Worm (Caenorhabditis elegans) whole organism, mixed stage, embryonic: Measurements from ENCODE around the gene hars-1.
A peak's percentile ranks its signal among the peaks of the same experiment; 100 is the strongest.

Source experiments
- M03D4.4 ChIP-seq: sonication (generic microtip); optimal IDR thresholded peaks from 2 replicates; lab custom pipeline; 2017; ENCODE audit warnings: mild to moderate bottlenecking, missing genetic modification characterization, missing compliant biosample characterization
- bed-3 ChIP-seq: fragments of 200-800 bp; sonication (Bioruptor generic); optimal IDR thresholded peaks from 3 replicates; lab custom pipeline; 2018; ENCODE audit warnings: mild to moderate bottlenecking, missing genetic modification characterization, moderate library complexity, missing compliant biosample characterization
- blmp-1 ChIP-seq: fragments of 150-350 bp; optimal IDR thresholded peaks from 2 replicates; lab custom pipeline; 2014; ENCODE audit warnings: missing biosample characterization, missing genetic modification characterization
- ceh-39 ChIP-seq: fragments of 150-350 bp; optimal IDR thresholded peaks from 2 replicates; lab custom pipeline; 2014; ENCODE audit warnings: missing biosample characterization, missing genetic modification characterization
- ceh-43 ChIP-seq: fragments of 200-800 bp; sonication (Bioruptor generic); optimal IDR thresholded peaks from 2 replicates; lab custom pipeline; 2018; ENCODE audit warnings: mild to moderate bottlenecking, missing genetic modification characterization, moderate library complexity, missing compliant biosample characterization
- ces-1 ChIP-seq: fragments of 150-350 bp; optimal IDR thresholded peaks from 2 replicates; lab custom pipeline; 2014; ENCODE audit warnings: missing biosample characterization, missing genetic modification reagents, missing genetic modification characterization
- cnd-1 ChIP-seq: fragments of 200-800 bp; sonication (Bioruptor generic); optimal IDR thresholded peaks from 2 replicates; lab custom pipeline; 2018; ENCODE audit warnings: mild to moderate bottlenecking, missing genetic modification characterization, missing compliant biosample characterization
- drap-1 ChIP-seq: fragments of 200-800 bp; sonication (Bioruptor generic); optimal IDR thresholded peaks from 3 replicates; lab custom pipeline; 2018; ENCODE audit warnings: mild to moderate bottlenecking, missing genetic modification characterization, missing compliant biosample characterization
- elt-1 ChIP-seq: sonication (generic microtip); optimal IDR thresholded peaks from 2 replicates; lab custom pipeline; 2017; ENCODE audit warnings: missing genetic modification characterization, mild to moderate bottlenecking, missing compliant biosample characterization, antibody characterized with exemption, moderate library complexity, borderline replicate concordance; ENCODE audit not compliant: insufficient read depth
- flh-1 ChIP-seq: fragments of 200-800 bp; sonication (Bioruptor generic); optimal IDR thresholded peaks from 2 replicates; lab custom pipeline; 2018; ENCODE audit warnings: mild to moderate bottlenecking, missing genetic modification characterization, moderate library complexity, missing compliant biosample characterization
- ham-2 ChIP-seq: fragments of 200-800 bp; sonication (Bioruptor generic); optimal IDR thresholded peaks from 2 replicates; lab custom pipeline; 2018; ENCODE audit warnings: mild to moderate bottlenecking, missing genetic modification characterization, missing compliant biosample characterization
- hlh-1 ChIP-seq: fragments of 150-350 bp; optimal IDR thresholded peaks from 2 replicates; lab custom pipeline; 2014; ENCODE audit warnings: missing biosample characterization, missing genetic modification reagents, missing genetic modification characterization
- lin-32 ChIP-seq: fragments of 200-800 bp; sonication (Bioruptor generic); optimal IDR thresholded peaks from 2 replicates; lab custom pipeline; 2018; ENCODE audit warnings: mild to moderate bottlenecking, missing genetic modification characterization, missing compliant biosample characterization
- lsy-2 ChIP-seq: fragments of 150-350 bp; optimal IDR thresholded peaks from 2 replicates; lab custom pipeline; 2014; ENCODE audit warnings: missing biosample characterization, missing genetic modification characterization
- mab-5 ChIP-seq: fragments of 150-350 bp; optimal IDR thresholded peaks from 2 replicates; lab custom pipeline; 2014; ENCODE audit warnings: missing biosample characterization, missing genetic modification characterization
- mep-1 ChIP-seq: fragments of 150-350 bp; optimal IDR thresholded peaks from 2 replicates; lab custom pipeline; 2017; ENCODE audit warnings: missing biosample characterization, missing genetic modification reagents, missing genetic modification characterization, inconsistent platforms
- mls-2 ChIP-seq: sonication (generic microtip); optimal IDR thresholded peaks from 2 replicates; lab custom pipeline; 2016; ENCODE audit warnings: mild to moderate bottlenecking, missing genetic modification characterization, moderate library complexity, missing compliant biosample characterization
- nhr-12 ChIP-seq: fragments of 150-350 bp; optimal IDR thresholded peaks from 2 replicates; lab custom pipeline; 2014; ENCODE audit warnings: missing biosample characterization, missing genetic modification characterization
- nhr-2 ChIP-seq: fragments of 150-350 bp; optimal IDR thresholded peaks from 2 replicates; lab custom pipeline; 2014; ENCODE audit warnings: missing biosample characterization, missing genetic modification characterization
- nhr-237 ChIP-seq: fragments of 150-350 bp; optimal IDR thresholded peaks from 2 replicates; lab custom pipeline; 2014; ENCODE audit warnings: missing biosample characterization, missing genetic modification characterization
- nhr-28 ChIP-seq: fragments of 150-350 bp; optimal IDR thresholded peaks from 2 replicates; lab custom pipeline; 2014; ENCODE audit warnings: missing biosample characterization, missing genetic modification characterization
- pha-4 ChIP-seq: fragments of 150-350 bp; optimal IDR thresholded peaks from 2 replicates; lab custom pipeline; 2018; ENCODE audit warnings: missing biosample characterization, missing genetic modification reagents, missing genetic modification characterization
- sptf-1 ChIP-seq: sonication (generic microtip); optimal IDR thresholded peaks from 2 replicates; lab custom pipeline; 2017; ENCODE audit warnings: mild to moderate bottlenecking, missing genetic modification characterization, moderate library complexity, missing compliant biosample characterization
- tbx-8 ChIP-seq: fragments of 200-800 bp; sonication (Bioruptor generic); optimal IDR thresholded peaks from 2 replicates; lab custom pipeline; 2018; ENCODE audit warnings: mild to moderate bottlenecking, missing genetic modification characterization, moderate library complexity, missing compliant biosample characterization
- unc-120 ChIP-seq: sonication (generic microtip); optimal IDR thresholded peaks from 2 replicates; lab custom pipeline; 2017; ENCODE audit warnings: missing genetic modification characterization, missing compliant biosample characterization; ENCODE audit not compliant: poor library complexity, severe bottlenecking
- unc-62 ChIP-seq: fragments of 150-350 bp; optimal IDR thresholded peaks from 2 replicates; lab custom pipeline; 2014; ENCODE audit warnings: missing biosample characterization, missing genetic modification reagents, missing genetic modification characterization
- zip-8 ChIP-seq: fragments of 150-350 bp; optimal IDR thresholded peaks from 2 replicates; lab custom pipeline; 2014; ENCODE audit warnings: missing biosample characterization, missing genetic modification characterization
- ztf-11 ChIP-seq: fragments of 150-350 bp; optimal IDR thresholded peaks from 2 replicates; lab custom pipeline; 2014; ENCODE audit warnings: missing biosample characterization, missing genetic modification characterization

The hars-1 gene

ce11 chrIV:10869642-10870041, 10.9 kb downstream of the hars-1 start:
- TF ChIP-seq mls-2 (tag; lab: Kevin White, UChicago) = no peak
- peak; percentile 28 for TF ChIP-seq nhr-2 (tag; lab: Kevin White, UChicago)

- TF ChIP-seq ces-1 (peak; percentile 57), zip-8 (tag; lab: Kevin White, UChicago) (no peak)
Observed at ce11 chrIV:10870158-10870557, 11.4 kb downstream of the hars-1 start.

- TF ChIP-seq ham-2 (GFP tag; lab: Kevin White, UChicago) (no peak), mab-5 (tag; lab: Kevin White, UChicago) (no peak), blmp-1 (tag; lab: Kevin White, UChicago) (no peak), nhr-2 (tag; lab: Kevin White, UChicago) (no peak), unc-62 (no peak), tbx-8 (GFP tag; lab: Kevin White, UChicago) (no peak), pha-4 (no peak), M03D4.4 (tag; lab: Kevin White, UChicago) (no peak), unc-120 (tag; lab: Kevin White, UChicago) (no peak), ceh-39 (tag; lab: Kevin White, UChicago) (no peak), nhr-12 (tag; lab: Kevin White, UChicago) (no peak), ztf-11 (tag; lab: Kevin White, UChicago) (no peak), drap-1 (GFP tag; lab: Kevin White, UChicago) (no peak), elt-1 (no peak), ces-1 (no peak), bed-3 (GFP tag; lab: Kevin White, UChicago) (no peak), cnd-1 (no peak), sptf-1 (tag; lab: Kevin White, UChicago) (no peak), flh-1 (GFP tag; lab: Kevin White, UChicago) (no peak)
Observed at ce11 chrIV:10874527-10874926, 15.8 kb downstream of the hars-1 start, which contains the start of gene F13E9.12. Gene F13E9.12 (minus strand): TSS chrIV:10874627.

- TF ChIP-seq unc-120 (tag; lab: Kevin White, UChicago) (no peak), hlh-1 (tag; lab: Kevin White, UChicago) (no peak), blmp-1 (tag; lab: Kevin White, UChicago) (no peak), nhr-237 (tag; lab: Kevin White, UChicago) (no peak), nhr-2 (tag; lab: Kevin White, UChicago) (no peak), lin-32 (no peak), lsy-2 (tag; lab: Kevin White, UChicago) (no peak), ham-2 (GFP tag; lab: Kevin White, UChicago) (no peak), nhr-12 (tag; lab: Kevin White, UChicago) (no peak), mab-5 (tag; lab: Kevin White, UChicago) (no peak)
Observed at ce11 chrIV:10876844-10877243, 18.1 kb downstream of the hars-1 start, which contains the start of gene fipr-14. Gene fipr-14 (plus strand): TSS chrIV:10877144.

- no peak for TF ChIP-seq mls-2 (tag; lab: Kevin White, UChicago)
- no peak for TF ChIP-seq sptf-1 (tag; lab: Kevin White, UChicago)
- TF ChIP-seq bed-3 (GFP tag; lab: Kevin White, UChicago) = no peak
- no peak for TF ChIP-seq nhr-28 (tag; lab: Kevin White, UChicago)
- TF ChIP-seq nhr-2 (tag; lab: Kevin White, UChicago) = no peak
Observed at ce11 chrIV:10879542-10879941, 20.8 kb downstream of the hars-1 start, which contains the start of gene sdz-13. Gene sdz-13 (minus strand): TSS chrIV:10879642.

- TF ChIP-seq unc-62 = no peak
- no peak for TF ChIP-seq flh-1 (GFP tag; lab: Kevin White, UChicago)
- TF ChIP-seq ztf-11 (tag; lab: Kevin White, UChicago) = no peak
- TF ChIP-seq ceh-39 (tag; lab: Kevin White, UChicago) = no peak
- no peak for TF ChIP-seq pha-4
- no peak for TF ChIP-seq lin-32
- TF ChIP-seq ces-1 = no peak
- no peak for TF ChIP-seq unc-120 (tag; lab: Kevin White, UChicago)
- TF ChIP-seq mep-1 (tag; lab: Kevin White, UChicago) = no peak
- TF ChIP-seq ceh-43 (GFP tag; lab: Kevin White, UChicago) = no peak
Observed at ce11 chrIV:10880264-10880663, 21.5 kb downstream of the hars-1 start, which contains the start of gene fipr-15. Gene fipr-15 (plus strand): TSS chrIV:10880564.
